Fruit fly (Drosophila melanogaster): Measurements from ENCODE around the gene CG11977.
A peak's percentile ranks its signal among the peaks of the same experiment; 100 is the strongest.

CG11977 gene

DNA sequence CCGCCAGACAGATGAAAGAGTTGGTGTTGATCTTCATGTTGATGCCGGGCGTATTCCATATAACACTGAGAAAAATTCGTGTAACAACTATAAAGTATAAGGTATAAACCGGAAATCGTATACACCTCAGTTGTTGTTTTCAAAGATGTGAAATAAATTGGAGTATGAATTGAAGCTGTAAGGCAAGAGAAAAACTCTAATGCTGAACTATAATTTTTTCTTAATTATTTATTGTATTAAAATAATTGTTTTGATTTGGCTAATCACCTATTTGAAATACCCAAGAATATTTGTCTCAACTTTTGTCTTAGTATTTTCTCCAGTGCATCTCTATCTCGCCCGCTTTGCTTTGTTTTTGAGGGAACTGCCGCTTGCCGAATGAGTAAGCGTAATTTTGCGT, 37.2 kb upstream of the CG11977 start (continued):
- TF ChIP-seq CG4730 (GFP tag; IDR thresholded peaks at IDR 0.05): no peak
- no peak for TF ChIP-seq Max (GFP tag; optimal IDR thresholded peaks at IDR 0.05)
- TF ChIP-seq zen2 (GFP tag; IDR thresholded peaks at IDR 0.05; ENCODE audit: partially characterized antibody): no peak
- no peak for TF ChIP-seq jumu (GFP tag; optimal IDR thresholded peaks at IDR 0.05)
- TF ChIP-seq Elba2 (GFP tag; optimal IDR thresholded peaks at IDR 0.05): no peak
- TF ChIP-seq CG10209 (GFP tag; optimal IDR thresholded peaks at IDR 0.05): peak; percentile 47
- peak; percentile 68 for TF ChIP-seq CG13424 (tag; optimal IDR thresholded peaks at IDR 0.05)
- no peak for TF ChIP-seq Ravus (GFP tag; IDR thresholded peaks at IDR 0.05)
- TF ChIP-seq tx (GFP tag; optimal IDR thresholded peaks at IDR 0.05): no peak
- no peak for TF ChIP-seq CG10274 (GFP tag; optimal IDR thresholded peaks at IDR 0.05)
- TF ChIP-seq chm (GFP tag; IDR thresholded peaks at IDR 0.05): no peak
- peak; percentile 66 for TF ChIP-seq grau (tag; optimal IDR thresholded peaks at IDR 0.05)
- TF ChIP-seq CG9876 (GFP tag; optimal IDR thresholded peaks at IDR 0.05): no peak
- peak; percentile 44 for TF ChIP-seq org-1 (GFP tag; optimal IDR thresholded peaks at IDR 0.05)
- TF ChIP-seq Vsx1 (GFP tag; optimal IDR thresholded peaks at IDR 0.05): no peak
- no peak for TF ChIP-seq nerfin-2 (GFP tag; IDR thresholded peaks at IDR 0.05; ENCODE audit: partially characterized antibody)
- TF ChIP-seq CG3407 (GFP tag; optimal IDR thresholded peaks at IDR 0.05): peak; percentile 39
- no peak for TF ChIP-seq caup (GFP tag; optimal IDR thresholded peaks at IDR 0.05; ENCODE audit: severe bottlenecking)
- no peak for TF ChIP-seq rib (GFP tag; IDR thresholded peaks at IDR 0.05)
- TF ChIP-seq ap (GFP tag; IDR thresholded peaks at IDR 0.05): 0 out of 2 replicates have a peak, but pooled peaks have one; percentile 10
- peak; percentile 77 for TF ChIP-seq CG2712 (tag; optimal IDR thresholded peaks at IDR 0.05)
- peak; percentile 68 for TF ChIP-seq Asciz (GFP tag; optimal IDR thresholded peaks at IDR 0.05)
- peak; percentile 39; the same call in 1 of the 2 replicates for TF ChIP-seq wor (GFP tag; IDR thresholded peaks at IDR 0.05)
- no peak for TF ChIP-seq mld (GFP tag; IDR thresholded peaks at IDR 0.05; ENCODE audit: partially characterized antibody)
- TF ChIP-seq CG14965 (GFP tag; optimal IDR thresholded peaks at IDR 0.05; ENCODE audit: borderline replicate concordance): no peak
- TF ChIP-seq en (GFP tag; optimal IDR thresholded peaks at IDR 0.05): no peak
- no peak for TF ChIP-seq CG10543 (GFP tag; optimal IDR thresholded peaks at IDR 0.05)
- TF ChIP-seq CG11093 (GFP tag; IDR thresholded peaks at IDR 0.05): no peak
- TF ChIP-seq inv (GFP tag; IDR thresholded peaks at IDR 0.05; ENCODE audit: partially characterized antibody): no peak
- peak; percentile 58 for TF ChIP-seq CG9437 (GFP tag; optimal IDR thresholded peaks at IDR 0.05)
- TF ChIP-seq Myb (GFP tag; optimal IDR thresholded peaks at IDR 0.05): no peak
- peak; percentile 67 for TF ChIP-seq CG30403 (GFP tag; optimal IDR thresholded peaks at IDR 0.05)
- no peak for TF ChIP-seq CG11247 (GFP tag; IDR thresholded peaks at IDR 0.05)
- TF ChIP-seq dimm (GFP tag; IDR thresholded peaks at IDR 0.05): no peak
- no peak for TF ChIP-seq fu2 (GFP tag; optimal IDR thresholded peaks at IDR 0.05)
- peak; percentile 74 for TF ChIP-seq CG7839 (tag; optimal IDR thresholded peaks at IDR 0.05)
- no peak for TF ChIP-seq Lim3 (GFP tag; IDR thresholded peaks at IDR 0.05)
- no peak for TF ChIP-seq usp (GFP tag; optimal IDR thresholded peaks at IDR 0.05)
- no peak for TF ChIP-seq Hey (tag; optimal IDR thresholded peaks at IDR 0.05)
- TF ChIP-seq eve (GFP tag; optimal IDR thresholded peaks at IDR 0.05): peak in 1 of 2 experiments; percentile 32
- TF ChIP-seq CG2120 (GFP tag; optimal IDR thresholded peaks at IDR 0.05): no peak
- peak; percentile 23 for TF ChIP-seq Nf-YB (GFP tag; optimal IDR thresholded peaks at IDR 0.05)
- peak; percentile 44 for TF ChIP-seq CG14710 (tag; optimal IDR thresholded peaks at IDR 0.05)
- TF ChIP-seq amos (GFP tag; IDR thresholded peaks at IDR 0.05; ENCODE audit: partially characterized antibody): no peak
- no peak for TF ChIP-seq btn (GFP tag; optimal IDR thresholded peaks at IDR 0.05)
- peak; percentile 62 for TF ChIP-seq Xbp1 (GFP tag; optimal IDR thresholded peaks at IDR 0.05)
- TF ChIP-seq CG18619 (GFP tag; optimal IDR thresholded peaks at IDR 0.05): peak; percentile 32
- no peak for TF ChIP-seq Bgb (GFP tag; IDR thresholded peaks at IDR 0.05; ENCODE audit: partially characterized antibody)
- peak in 1 of 2 experiments; percentile 86 for TF ChIP-seq Hr51 (GFP tag; optimal IDR thresholded peaks at IDR 0.05)
- TF ChIP-seq D19B (GFP tag; optimal IDR thresholded peaks at IDR 0.05): no peak
- no peak for TF ChIP-seq Dref (GFP tag; IDR thresholded peaks at IDR 0.05)
